Worm (Caenorhabditis elegans) whole organism, L2 larva: ENCODE data around the gene srw-51.

Source experiments
- R02D3.7 ChIP-seq: fragments of 150-350 bp; optimal IDR thresholded peaks from 2 replicates; lab custom pipeline; 2014; ENCODE audit warnings: missing biosample characterization, missing genetic modification characterization
- Y55F3AM.14 ChIP-seq: fragments of 200-800 bp; sonication (Bioruptor generic); optimal IDR thresholded peaks from 2 replicates; lab custom pipeline; 2018; ENCODE audit warnings: mild to moderate bottlenecking, missing genetic modification characterization, missing compliant biosample characterization
- ZK546.5 ChIP-seq: sonication (generic microtip); optimal IDR thresholded peaks from 2 replicates; lab custom pipeline; 2017; ENCODE audit warnings: missing biosample characterization, missing genetic modification characterization
- alr-1 ChIP-seq: fragments of 150-350 bp; optimal IDR thresholded peaks from 2 replicates; lab custom pipeline; 2014; ENCODE audit warnings: missing biosample characterization, missing genetic modification characterization
- aly-2 ChIP-seq: fragments of 150-350 bp; optimal IDR thresholded peaks from 2 replicates; lab custom pipeline; 2014; ENCODE audit warnings: missing biosample characterization, missing genetic modification characterization
- ama-1 ChIP-seq: fragments of 150-350 bp; optimal IDR thresholded peaks from 2 replicates; lab custom pipeline; 2018; ENCODE audit warnings: inconsistent platforms
- blmp-1 ChIP-seq: sonication (generic microtip); optimal IDR thresholded peaks from 2 replicates; lab custom pipeline; 2017; ENCODE audit warnings: missing genetic modification characterization, mild to moderate bottlenecking, missing compliant biosample characterization, antibody characterized with exemption, moderate library complexity; ENCODE audit not compliant: insufficient read depth
- ceh-16 ChIP-seq: fragments of 150-350 bp; optimal IDR thresholded peaks from 2 replicates; lab custom pipeline; 2014; ENCODE audit warnings: missing biosample characterization, missing genetic modification characterization
- ceh-82 ChIP-seq: fragments of 150-350 bp; optimal IDR thresholded peaks from 2 replicates; lab custom pipeline; 2014; ENCODE audit warnings: missing biosample characterization, missing genetic modification characterization
- crh-2 ChIP-seq: sonication (generic microtip); optimal IDR thresholded peaks from 2 replicates; lab custom pipeline; 2017; ENCODE audit warnings: missing biosample characterization, missing genetic modification characterization
- dmd-4 ChIP-seq: sonication (generic microtip); optimal IDR thresholded peaks from 2 replicates; lab custom pipeline; 2017; ENCODE audit warnings: missing biosample characterization, missing genetic modification characterization
- egl-27 ChIP-seq: sonication (generic microtip); optimal IDR thresholded peaks from 3 replicates; lab custom pipeline; 2017; ENCODE audit warnings: missing biosample characterization, missing genetic modification reagents, missing genetic modification characterization
- fos-1 ChIP-seq: fragments of 150-350 bp; optimal IDR thresholded peaks from 2 replicates; lab custom pipeline; 2014; ENCODE audit warnings: missing biosample characterization, missing genetic modification characterization
- gmeb-1 ChIP-seq: fragments of 150-350 bp; optimal IDR thresholded peaks from 2 replicates; lab custom pipeline; 2014; ENCODE audit warnings: missing biosample characterization, missing genetic modification characterization
- lin-11 ChIP-seq: fragments of 150-350 bp; sonication (generic microtip); optimal IDR thresholded peaks from 2 replicates; lab custom pipeline; 2014; ENCODE audit warnings: missing biosample characterization, missing genetic modification characterization, inconsistent platforms, mixed read lengths
- lin-13 ChIP-seq: fragments of 150-350 bp; optimal IDR thresholded peaks from 2 replicates; lab custom pipeline; 2014; ENCODE audit warnings: missing biosample characterization, missing genetic modification reagents, missing genetic modification characterization
- lin-39 ChIP-seq: fragments of 150-350 bp; optimal IDR thresholded peaks from 2 replicates; lab custom pipeline; 2014; ENCODE audit warnings: missing biosample characterization, missing genetic modification reagents, missing genetic modification characterization
- lsy-2 ChIP-seq, 2 experiments: fragments of 150-350 bp in 1 of 2; sonication (generic microtip) in 1 of 2; optimal IDR thresholded peaks; 2 replicates each; lab custom pipeline; 2014 to 2017; ENCODE audit warnings: missing biosample characterization in 2 of 2, missing genetic modification characterization in 2 of 2
- mab-5 ChIP-seq: fragments of 150-350 bp; optimal IDR thresholded peaks from 2 replicates; lab custom pipeline; 2014; ENCODE audit warnings: missing biosample characterization, missing genetic modification characterization
- mbf-1 ChIP-seq: sonication (generic microtip); optimal IDR thresholded peaks from 2 replicates; lab custom pipeline; 2017; ENCODE audit warnings: missing biosample characterization, missing genetic modification characterization
- nhr-11 ChIP-seq: fragments of 150-350 bp; optimal IDR thresholded peaks from 2 replicates; lab custom pipeline; 2014; ENCODE audit warnings: missing biosample characterization, missing genetic modification characterization
- nhr-129 ChIP-seq: fragments of 150-350 bp; optimal IDR thresholded peaks from 2 replicates; lab custom pipeline; 2014; ENCODE audit warnings: missing biosample characterization, missing genetic modification characterization
- nhr-21 ChIP-seq: fragments of 150-350 bp; optimal IDR thresholded peaks from 2 replicates; lab custom pipeline; 2014; ENCODE audit warnings: missing biosample characterization, missing genetic modification characterization
- nhr-23 ChIP-seq: fragments of 150-350 bp; optimal IDR thresholded peaks from 2 replicates; lab custom pipeline; 2014; ENCODE audit warnings: missing biosample characterization, missing genetic modification reagents, missing genetic modification characterization
- nhr-237 ChIP-seq: fragments of 150-350 bp; optimal IDR thresholded peaks from 2 replicates; lab custom pipeline; 2014; ENCODE audit warnings: missing biosample characterization, missing genetic modification characterization
- nhr-25 ChIP-seq: fragments of 150-350 bp; sonication (generic microtip); optimal IDR thresholded peaks from 3 replicates; lab custom pipeline; 2014; ENCODE audit warnings: missing biosample characterization, missing genetic modification characterization
- nhr-6 ChIP-seq: fragments of 150-350 bp; optimal IDR thresholded peaks from 2 replicates; lab custom pipeline; 2014; ENCODE audit warnings: missing biosample characterization, missing genetic modification characterization
- nhr-77 ChIP-seq: fragments of 150-350 bp; optimal IDR thresholded peaks from 2 replicates; lab custom pipeline; 2014; ENCODE audit warnings: missing biosample characterization, missing genetic modification characterization
- peb-1 ChIP-seq: fragments of 150-350 bp; optimal IDR thresholded peaks from 2 replicates; lab custom pipeline; 2014; ENCODE audit warnings: missing biosample characterization, missing genetic modification characterization
- sma-3 ChIP-seq: sonication (generic microtip); optimal IDR thresholded peaks from 2 replicates; lab custom pipeline; 2016; ENCODE audit warnings: missing genetic modification reagents, missing genetic modification characterization, missing compliant biosample characterization
- sma-9 ChIP-seq, 2 experiments: fragments of 150-350 bp in 1 of 2; sonication (generic microtip) in 1 of 2; optimal IDR thresholded peaks; 2 replicates each; lab custom pipeline; 2014 to 2016; ENCODE audit warnings: missing genetic modification characterization in 2 of 2, mild to moderate bottlenecking in 1 of 2, missing biosample characterization in 1 of 2, missing compliant biosample characterization in 1 of 2, missing genetic modification reagents in 1 of 2, moderate library complexity in 1 of 2
- snpc-4 ChIP-seq: fragments of 150-350 bp; optimal IDR thresholded peaks from 2 replicates; lab custom pipeline; 2014; ENCODE audit warnings: missing biosample characterization, missing genetic modification characterization
- unc-55 ChIP-seq: fragments of 150-350 bp; sonication (generic microtip); optimal IDR thresholded peaks from 3 replicates; lab custom pipeline; 2014; ENCODE audit warnings: missing biosample characterization, missing genetic modification reagents, missing genetic modification characterization
- unc-62 ChIP-seq: fragments of 150-350 bp; optimal IDR thresholded peaks from 2 replicates; lab custom pipeline; 2014; ENCODE audit warnings: missing biosample characterization, missing genetic modification reagents, missing genetic modification characterization
- zag-1 ChIP-seq: fragments of 150-350 bp; optimal IDR thresholded peaks from 2 replicates; lab custom pipeline; 2014; ENCODE audit warnings: missing biosample characterization, missing genetic modification characterization
- ztf-1 ChIP-seq: fragments of 200-800 bp; sonication (Bioruptor generic); conservative IDR thresholded peaks from 2 replicates; pipeline ENCODE4 v1.3.6; 2022; ENCODE audit warnings: missing genetic modification characterization, missing compliant biosample characterization
- ztf-11 ChIP-seq: sonication (generic microtip); optimal IDR thresholded peaks from 2 replicates; lab custom pipeline; 2017; ENCODE audit warnings: missing biosample characterization, missing genetic modification characterization
- ztf-4 ChIP-seq: fragments of 150-350 bp; optimal IDR thresholded peaks from 2 replicates; lab custom pipeline; 2014; ENCODE audit warnings: missing biosample characterization, missing genetic modification characterization

srw-51 gene

ce11 chrV:17159430-17159924 lies 11.2 kb downstream of the srw-51 start, which contains the start of gene F40D4.12:
F40D4.12 (plus strand) TSS chrV:17159874.
- TF ChIP-seq nhr-23 (tag; lab: Kevin White, UChicago) (no peak), ceh-16 (tag; lab: Kevin White, UChicago) (no peak), R02D3.7 (tag; lab: Kevin White, UChicago) (no peak), fos-1 (tag; lab: Kevin White, UChicago) (no peak), dmd-4 (tag; lab: Kevin White, UChicago) (no peak), snpc-4 (no peak)

- TF ChIP-seq nhr-237 (tag; lab: Kevin White, UChicago), result no peak
- no peak for TF ChIP-seq crh-2
- no peak for TF ChIP-seq nhr-129 (tag; lab: Kevin White, UChicago)
- no peak for TF ChIP-seq ama-1
- no peak for TF ChIP-seq alr-1 (tag; lab: Kevin White, UChicago)
- TF ChIP-seq nhr-6 (tag; lab: Kevin White, UChicago), result no peak
- no peak for TF ChIP-seq zag-1
- TF ChIP-seq aly-2, result no peak
- TF ChIP-seq nhr-25 (tag; lab: Kevin White, UChicago), result no peak
- TF ChIP-seq mbf-1 (tag; lab: Kevin White, UChicago), result no peak
- TF ChIP-seq, all 48 proteins: peak for 0
These were observed 13.6 kb downstream of the srw-51 start, which contains the start of gene F40D4.13 for ce11 chrV:17157154-17157553. F40D4.13 (minus strand) TSS chrV:17157254.

ce11 chrV:17155384-17155858 lies 15.3 kb downstream of the srw-51 start, which contains the start of gene F40D4.17:
F40D4.17 (minus strand) TSS chrV:17155434.
- TF ChIP-seq lsy-2 (tag; optimal IDR thresholded peaks at IDR 0.05; lab: Kevin White, UChicago) (no peak), snpc-4 (no peak), nhr-21 (no peak), zag-1 (no peak), lin-39 (no peak), sma-3 (GFP tag; lab: Kevin White, UChicago) (no peak), unc-62 (GFP tag; lab: Kevin White, UChicago) (no peak), peb-1 (no peak), egl-27 (no peak), gmeb-1 (tag; lab: Kevin White, UChicago) (no peak), lin-13 (GFP tag; lab: Kevin White, UChicago) (no peak), ztf-11 (tag; lab: Kevin White, UChicago) (no peak), aly-2 (no peak), ama-1 (no peak), unc-55 (no peak)

ce11 chrV:17154944-17155343 lies 15.8 kb downstream of the srw-51 start:
- TF ChIP-seq Y55F3AM.14 (GFP tag; lab: Kevin White, UChicago) (no peak), ztf-4 (tag; lab: Kevin White, UChicago) (no peak), nhr-6 (tag; lab: Kevin White, UChicago) (no peak), dmd-4 (tag; lab: Kevin White, UChicago) (no peak), mbf-1 (tag; lab: Kevin White, UChicago) (no peak), nhr-11 (tag; lab: Kevin White, UChicago) (no peak), snpc-4 (no peak), ztf-1 (GFP tag; lab: Robert Waterston, UW) (no peak), ceh-82 (tag; lab: Kevin White, UChicago) (no peak), nhr-77 (tag; lab: Kevin White, UChicago) (no peak), nhr-23 (tag; lab: Kevin White, UChicago) (no peak), blmp-1 (tag; lab: Kevin White, UChicago) (no peak), sma-9 (GFP tag; optimal IDR thresholded peaks at IDR 0.05; lab: Kevin White, UChicago) (no peak), sma-9 (tag; optimal IDR thresholded peaks at IDR 0.05; lab: Kevin White, UChicago) (no peak)

ce11 chrV:17151292-17151691 lies 19.4 kb downstream of the srw-51 start:
- TF ChIP-seq lin-13 (GFP tag; lab: Kevin White, UChicago) (no peak), snpc-4 (no peak), ZK546.5 (tag; lab: Kevin White, UChicago) (no peak), fos-1 (tag; lab: Kevin White, UChicago) (no peak), mab-5 (tag; lab: Kevin White, UChicago) (no peak), lin-11 (no peak), ztf-4 (tag; lab: Kevin White, UChicago) (no peak), alr-1 (tag; lab: Kevin White, UChicago) (no peak)
